Fruit fly (Drosophila melanogaster): ENCODE results near the gene CG11345.

Gene CG11345

DNA sequence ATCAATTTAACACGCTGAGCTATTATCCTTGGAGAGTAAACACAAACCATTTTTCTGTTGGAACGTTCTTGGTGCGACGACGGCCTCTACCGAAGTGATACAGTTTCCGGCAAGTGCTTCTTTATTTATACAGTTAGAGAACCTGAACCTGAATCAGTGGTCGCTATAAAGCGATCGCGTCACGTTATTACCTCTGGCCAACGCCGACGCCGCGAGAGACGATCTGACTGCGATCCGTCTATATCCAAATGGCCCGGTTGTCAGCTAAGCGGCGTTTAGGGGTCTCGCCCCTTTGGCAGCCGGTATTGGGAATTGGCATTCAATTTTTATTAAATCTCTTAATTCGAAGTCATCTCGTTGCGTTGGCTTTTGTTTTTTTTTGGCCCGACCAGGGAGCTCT is at the start of gene CG11345:
Gene CG11345 (minus strand): TSS at position 101 of the 400 bp plus-strand sequence.
- TF ChIP-seq bbx (GFP tag; IDR thresholded peaks at IDR 0.05; ENCODE audit: partially characterized antibody): no peak
- TF ChIP-seq dan (GFP tag; IDR thresholded peaks at IDR 0.05): no peak
- TF ChIP-seq cwo (GFP tag; optimal IDR thresholded peaks at IDR 0.05): no peak
- TF ChIP-seq hkb (optimal IDR thresholded peaks at IDR 0.05): no peak
- TF ChIP-seq hkb (GFP tag; IDR thresholded peaks at IDR 0.05): no peak
- TF ChIP-seq CG13894 (tag; optimal IDR thresholded peaks at IDR 0.05): peak; percentile 59
- TF ChIP-seq HLHmδ (GFP tag; optimal IDR thresholded peaks at IDR 0.05): no peak
- TF ChIP-seq CG4617 (GFP tag; optimal IDR thresholded peaks at IDR 0.05; ENCODE audit: borderline replicate concordance): no peak
- no peak for TF ChIP-seq Nf-YA (GFP tag; IDR thresholded peaks at IDR 0.05)
- TF ChIP-seq CG6175 (GFP tag; IDR thresholded peaks at IDR 0.05): no peak
- TF ChIP-seq Pdp1 (GFP tag; optimal IDR thresholded peaks at IDR 0.05): no peak
- TF ChIP-seq CrebB (tag; optimal IDR thresholded peaks at IDR 0.05): no peak
- peak; percentile 9 for TF ChIP-seq sens (GFP tag)
- no peak for TF ChIP-seq Kr (GFP tag; optimal IDR thresholded peaks at IDR 0.05)
- no peak for TF ChIP-seq CG34422 (GFP tag; IDR thresholded peaks at IDR 0.05)

DNA sequence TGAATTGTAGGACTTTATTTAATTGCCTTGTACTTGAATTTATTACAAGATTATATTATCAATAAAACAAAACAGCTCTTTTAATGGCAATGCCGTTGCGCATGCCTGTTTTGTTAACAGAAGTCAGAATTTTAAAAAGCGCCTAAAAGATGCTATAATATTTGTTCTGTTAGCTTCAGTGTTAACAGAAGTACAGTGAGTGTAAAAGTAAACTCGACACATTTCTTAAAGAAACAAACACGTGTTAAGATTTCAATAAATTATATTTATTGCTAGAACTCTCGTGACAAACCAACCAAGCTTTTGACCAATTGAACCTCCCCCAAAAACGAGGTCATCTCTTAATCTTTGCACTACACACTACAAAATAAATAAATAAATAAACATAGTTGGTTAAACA is 43.4 kb upstream of the CG11345 start:
- no peak for TF ChIP-seq CG43689 (GFP tag; IDR thresholded peaks at IDR 0.05)
- peak; percentile 91 for TF ChIP-seq CG8388 (GFP tag; optimal IDR thresholded peaks at IDR 0.05)
- no peak for TF ChIP-seq CG2116 (GFP tag; optimal IDR thresholded peaks at IDR 0.05)
- TF ChIP-seq danr (GFP tag; IDR thresholded peaks at IDR 0.05): no peak
- no peak for TF ChIP-seq ttk (GFP tag; IDR thresholded peaks at IDR 0.05)
- no peak for TF ChIP-seq CG34376 (GFP tag; optimal IDR thresholded peaks at IDR 0.05)
- TF ChIP-seq CG12155 (GFP tag; optimal IDR thresholded peaks at IDR 0.05): no peak
- no peak for TF ChIP-seq CkIIα-i1 (GFP tag; IDR thresholded peaks at IDR 0.05)
- TF ChIP-seq CG30020 (tag; optimal IDR thresholded peaks at IDR 0.05): no peak
- no peak for TF ChIP-seq CG12391 (tag; optimal IDR thresholded peaks at IDR 0.05)
- no peak for TF ChIP-seq cwo (GFP tag; optimal IDR thresholded peaks at IDR 0.05)
- TF ChIP-seq mld (GFP tag; IDR thresholded peaks at IDR 0.05; ENCODE audit: partially characterized antibody): no peak
- no peak for TF ChIP-seq CG17385 (GFP tag; optimal IDR thresholded peaks at IDR 0.05)
- peak; percentile 39 for TF ChIP-seq stwl (tag; optimal IDR thresholded peaks at IDR 0.05)
- no peak for TF ChIP-seq chn (GFP tag; optimal IDR thresholded peaks at IDR 0.05)
- no peak for TF ChIP-seq Dfd (GFP tag; optimal IDR thresholded peaks at IDR 0.05)

DNA sequence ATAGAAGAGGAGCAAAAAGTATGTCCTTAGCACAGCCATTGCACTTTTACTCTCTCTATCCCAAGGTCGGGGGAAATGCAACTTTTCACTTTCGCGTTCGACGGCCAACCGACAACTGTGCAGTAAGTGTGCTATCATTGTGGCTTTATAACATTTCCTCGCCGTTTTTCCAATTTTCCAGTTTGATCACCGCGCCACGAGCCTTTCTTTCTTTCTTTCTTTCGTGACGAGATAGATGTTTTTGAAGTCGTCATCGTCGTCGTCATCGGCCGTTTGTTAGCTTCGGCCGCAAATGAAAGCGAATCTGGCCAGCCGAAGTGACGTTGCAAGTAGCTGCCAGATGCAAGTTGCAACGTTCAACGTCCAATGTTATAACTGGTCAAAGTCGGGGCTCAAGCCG is 42.4 kb upstream of the CG11345 start, which contains the start of gene CG13720:
Gene CG13720 (minus strand): TSS at position 101 of the 400 bp plus-strand sequence.
- TF ChIP-seq Blimp-1 (GFP tag; optimal IDR thresholded peaks at IDR 0.05): peak; percentile 67
- no peak for TF ChIP-seq CG32772 (GFP tag; IDR thresholded peaks at IDR 0.05)

DNA sequence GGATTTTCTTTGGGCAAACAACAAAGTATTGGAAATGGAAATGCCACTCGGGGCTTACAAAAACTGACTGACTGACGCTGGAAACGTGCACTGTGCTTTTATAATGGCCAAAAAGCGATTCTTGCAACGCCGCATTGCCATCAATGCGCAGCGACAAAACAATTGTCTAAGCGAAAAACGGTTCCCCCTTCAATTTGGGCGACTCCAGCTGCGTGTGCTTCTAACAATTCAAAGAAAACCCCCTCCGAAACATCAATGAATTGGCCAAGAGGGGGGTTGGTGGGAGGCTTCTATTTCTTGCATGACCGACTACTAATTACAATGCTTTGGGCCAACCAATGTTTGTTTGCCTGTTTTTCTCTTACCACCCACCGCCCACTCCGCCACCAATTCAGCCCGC is 39.7 kb upstream of the CG11345 start, which contains the start of gene CG13721:
Gene CG13721 (minus strand): TSS at position 101 of the 400 bp plus-strand sequence.
- TF ChIP-seq CG12659 (GFP tag; optimal IDR thresholded peaks at IDR 0.05) (no peak), Oli (tag; optimal IDR thresholded peaks at IDR 0.05) (no peak), fru (optimal IDR thresholded peaks at IDR 0.05) (no peak), Lhr (GFP tag; optimal IDR thresholded peaks at IDR 0.05) (no peak), ERR (GFP tag; optimal IDR thresholded peaks at IDR 0.05) (no peak), mld (GFP tag; IDR thresholded peaks at IDR 0.05; ENCODE audit: partially characterized antibody) (no peak), CG2129 (GFP tag; IDR thresholded peaks at IDR 0.05; ENCODE audit: partially characterized antibody) (no peak), Xrp1 (GFP tag; IDR thresholded peaks at IDR 0.05) (no peak), Scr (GFP tag; IDR thresholded peaks at IDR 0.05; ENCODE audit: partially characterized antibody) (no peak), CG8388 (GFP tag; optimal IDR thresholded peaks at IDR 0.05) (no peak), Lpt (GFP tag; optimal IDR thresholded peaks at IDR 0.05) (no peak), CG13123 (GFP tag; optimal IDR thresholded peaks at IDR 0.05) (no peak), CG2199 (GFP tag; IDR thresholded peaks at IDR 0.05) (no peak), CG31224 (GFP tag; IDR thresholded peaks at IDR 0.05) (no peak)
